Worm (Caenorhabditis elegans): ENCODE results near the gene Y82E9BR.5.

Y82E9BR.5 gene

ce11 chrIII:1347539-1347938 is 36.6 kb upstream of the Y82E9BR.5 start, which contains the start of gene Y82E9BL.5:
Gene Y82E9BL.5 (minus strand): TSS chrIII:1347639.
- TF ChIP-seq ets-4 (GFP tag; optimal IDR thresholded peaks at IDR 0.05) (no peak), cebp-1 (GFP tag; IDR thresholded peaks at IDR 0.05) (no peak), cebp-1 (tag; optimal IDR thresholded peaks at IDR 0.05) (no peak), nfya-1 (tag; optimal IDR thresholded peaks at IDR 0.05; ENCODE audit: borderline replicate concordance, insufficient read depth) (no peak), zim-3 (tag; optimal IDR thresholded peaks at IDR 0.05) (no peak), hlh-12 (tag; optimal IDR thresholded peaks at IDR 0.05) (no peak), F22D6.2 (tag; optimal IDR thresholded peaks at IDR 0.05) (no peak), F33H1.4 (GFP tag; IDR thresholded peaks at IDR 0.05) (no peak), F23B12.7 (tag; optimal IDR thresholded peaks at IDR 0.05; ENCODE audit: insufficient read depth) (no peak), ccch-3 (GFP tag; optimal IDR thresholded peaks at IDR 0.05) (no peak), lin-54 (GFP tag; optimal IDR thresholded peaks at IDR 0.05) (no peak), T07F8.4 (tag; optimal IDR thresholded peaks at IDR 0.05) (no peak), D2030.7 (GFP tag; IDR thresholded peaks at IDR 0.05) (no peak), unc-62 (GFP tag; optimal IDR thresholded peaks at IDR 0.05) (no peak), madf-6 (GFP tag; IDR thresholded peaks at IDR 0.05) (no peak)

DNA sequence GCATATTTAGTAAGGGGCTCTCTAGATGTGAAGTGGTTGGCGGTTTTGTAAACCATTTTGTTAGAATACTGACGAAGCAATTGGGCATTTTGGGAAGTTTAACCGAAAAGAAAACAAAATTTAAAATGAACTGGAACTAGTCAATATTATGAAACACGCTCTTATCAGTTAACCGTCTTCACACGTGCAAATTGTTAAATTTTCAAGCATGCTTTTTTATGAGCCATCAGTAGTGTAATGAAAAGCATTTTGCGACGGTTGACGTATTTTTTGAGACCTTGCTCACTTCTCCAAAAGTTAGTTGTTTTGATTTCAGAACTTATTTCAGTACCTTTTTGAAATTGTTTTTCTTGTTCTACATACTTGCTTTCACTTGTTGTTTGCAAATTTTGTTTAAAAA is 34.9 kb upstream of the Y82E9BR.5 start, which contains the start of gene fbxa-25:
fbxa-25 (minus strand) TSS at position 138 of the 400 bp plus-strand sequence.
- no peak for TF ChIP-seq mes-4 (tag; optimal IDR thresholded peaks at IDR 0.05)
- peak; percentile 15 for TF ChIP-seq nhr-80 (tag; optimal IDR thresholded peaks at IDR 0.05)

ce11 chrIII:1350745-1351144 is 33.4 kb upstream of the Y82E9BR.5 start, which contains the start of gene Y82E9BL.3:
Gene Y82E9BL.3 (minus strand): TSS chrIII:1350845.
- no peak for TF ChIP-seq ceh-58 (GFP tag; IDR thresholded peaks at IDR 0.05)
- TF ChIP-seq C17E4.6 (GFP tag; IDR thresholded peaks at IDR 0.05) = no peak
- TF ChIP-seq attf-5 (GFP tag; optimal IDR thresholded peaks at IDR 0.05) = no peak
- no peak for TF ChIP-seq F55B11.4 (tag; optimal IDR thresholded peaks at IDR 0.05; ENCODE audit: borderline replicate concordance, insufficient read depth)
- TF ChIP-seq F57A8.1 (GFP tag; optimal IDR thresholded peaks at IDR 0.05) = no peak

DNA sequence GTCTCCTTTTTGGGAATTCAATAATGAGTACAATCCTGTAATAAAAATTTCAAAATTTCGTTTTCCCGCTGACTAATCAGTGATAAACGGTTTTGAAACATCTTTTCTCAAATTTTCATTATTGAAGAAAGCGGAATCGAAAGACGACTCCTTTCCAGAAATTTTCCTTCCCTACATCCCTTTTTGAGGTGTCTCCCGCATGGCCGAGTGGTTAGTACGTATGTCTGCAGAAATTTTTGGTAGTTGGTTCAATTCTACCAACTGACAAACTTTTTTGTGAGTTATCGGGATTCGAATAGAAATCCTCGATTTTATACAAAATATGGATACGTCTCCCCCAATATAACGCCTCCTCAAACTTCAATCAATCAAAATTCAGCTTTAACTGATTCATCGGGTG is 29.6 kb upstream of the Y82E9BR.5 start:
- TF ChIP-seq rpc-1 (optimal IDR thresholded peaks at IDR 0.05) (peak; percentile 49), rpc-1 (tag; optimal IDR thresholded peaks at IDR 0.05) (peak; percentile 72), him-1 (tag; optimal IDR thresholded peaks at IDR 0.05) (peak; percentile 33), lin-26 (GFP tag; IDR thresholded peaks at IDR 0.05) (peak; percentile 64; the same call in 1 of the 2 replicates), tbp1 (GFP tag; optimal IDR thresholded peaks at IDR 0.05) (peak; percentile 85), lin-54 (GFP tag; optimal IDR thresholded peaks at IDR 0.05) (no peak), pha-4 (tag; optimal IDR thresholded peaks at IDR 0.05) (no peak), nfyb-1 (GFP tag; IDR thresholded peaks at IDR 0.05) (0 out of 2 replicates have a peak, but pooled peaks have one; percentile 36), snpc-1.1 (tag; optimal IDR thresholded peaks at IDR 0.05; ENCODE audit: insufficient read depth) (peak; percentile 25), B0261.1 (tag; optimal IDR thresholded peaks at IDR 0.05) (peak; percentile 68), die-1 (tag; optimal IDR thresholded peaks at IDR 0.05) (peak; percentile 25), ceh-79 (tag; optimal IDR thresholded peaks at IDR 0.05) (no peak)

- TF ChIP-seq ztf-6 (GFP tag; IDR thresholded peaks at IDR 0.05) = no peak
- TF ChIP-seq Y95B8A.8 (GFP tag; IDR thresholded peaks at IDR 0.05) = no peak
- no peak for TF ChIP-seq nfya-2 (GFP tag; IDR thresholded peaks at IDR 0.05)
- TF ChIP-seq ets-4 (GFP tag; optimal IDR thresholded peaks at IDR 0.05) = no peak
- no peak for TF ChIP-seq F23B12.7 (tag; optimal IDR thresholded peaks at IDR 0.05; ENCODE audit: insufficient read depth)
- no peak for TF ChIP-seq sdz-38 (tag; optimal IDR thresholded peaks at IDR 0.05)
- no peak for TF ChIP-seq K12H6.12 (tag; optimal IDR thresholded peaks at IDR 0.05)
- TF ChIP-seq atf-7 (tag; optimal IDR thresholded peaks at IDR 0.05) = no peak
- TF ChIP-seq attf-6 (GFP tag; IDR thresholded peaks at IDR 0.05) = no peak
- TF ChIP-seq lsl-1 (GFP tag; optimal IDR thresholded peaks at IDR 0.05) = no peak
- TF ChIP-seq aptf-3 (GFP tag; IDR thresholded peaks at IDR 0.05) = no peak
- no peak for TF ChIP-seq lin-35 (GFP tag; optimal IDR thresholded peaks at IDR 0.05)
- no peak for TF ChIP-seq let-526 (GFP tag; IDR thresholded peaks at IDR 0.05)
- TF ChIP-seq tlf-1 (GFP tag; optimal IDR thresholded peaks at IDR 0.05) = no peak
These were observed 28.9 kb upstream of the Y82E9BR.5 start, which contains the start of gene Y82E9BL.1 for ce11 chrIII:1355320-1355719. Gene Y82E9BL.1 (minus strand): TSS chrIII:1355420.

Data from whole organism, young adult.